Fruit fly (Drosophila melanogaster) whole organism, prepupa: ENCODE results near the gene Atg6.

Experiments used
- CG10631 ChIP-seq: fragments of 200-800 bp; sonication (Bioruptor generic); optimal IDR thresholded peaks from 2 replicates; lab custom pipeline; 2016; ENCODE audit warnings: missing biosample characterization, missing genetic modification characterization
- CG3919 ChIP-seq: fragments of 200-800 bp; sonication (Bioruptor generic); optimal IDR thresholded peaks from 3 replicates; lab custom pipeline; 2016; ENCODE audit warnings: missing biosample characterization, missing genetic modification characterization
- CG7368 ChIP-seq: fragments of 200-800 bp; sonication (Bioruptor generic); optimal IDR thresholded peaks from 3 replicates; lab custom pipeline; 2016; ENCODE audit warnings: missing biosample characterization, missing genetic modification characterization
- CG8119 ChIP-seq: fragments of 200-800 bp; sonication (Bioruptor generic); IDR thresholded peaks from 3 replicates; pipeline ENCODE4 v1.3.6; 2022; ENCODE audit warnings: missing biosample characterization, missing genetic modification characterization
- CG8632 ChIP-seq: fragments of 200-800 bp; sonication (Bioruptor generic); optimal IDR thresholded peaks from 3 replicates; lab custom pipeline; 2016; ENCODE audit warnings: missing biosample characterization, missing genetic modification characterization
- Ets96B ChIP-seq: fragments of 200-800 bp; optimal IDR thresholded peaks from 2 replicates; lab custom pipeline; 2019; ENCODE audit warnings: missing biosample characterization, mild to moderate bottlenecking, missing genetic modification characterization, moderate library complexity
- Hr38 ChIP-seq: sonication (Bioruptor generic); optimal IDR thresholded peaks from 2 replicates; lab custom pipeline; 2016; ENCODE audit warnings: missing biosample characterization, missing genetic modification characterization
- Hr39 ChIP-seq: fragments of 200-800 bp; sonication (Bioruptor generic); optimal IDR thresholded peaks from 2 replicates; lab custom pipeline; 2016; ENCODE audit warnings: missing biosample characterization, missing genetic modification characterization
- Lpt ChIP-seq: fragments of 200-800 bp; sonication (Bioruptor generic); optimal IDR thresholded peaks from 3 replicates; lab custom pipeline; 2016; ENCODE audit warnings: missing biosample characterization, missing genetic modification characterization
- net ChIP-seq: fragments of 200-800 bp; sonication (Bioruptor generic); optimal IDR thresholded peaks from 3 replicates; lab custom pipeline; 2016; ENCODE audit warnings: missing biosample characterization, missing genetic modification characterization

- TF ChIP-seq Hr39 (GFP tag; lab: Kevin White, UChicago) (peak; percentile 11), net (GFP tag; lab: Kevin White, UChicago) (no peak), CG10631 (no peak), CG7368 (GFP tag; lab: Kevin White, UChicago) (no peak), Lpt (GFP tag; lab: Kevin White, UChicago) (no peak), Ets96B (tag; lab: Kevin White, UChicago) (no peak), CG8632 (GFP tag; lab: Kevin White, UChicago) (no peak), Hr38 (no peak), CG3919 (GFP tag; lab: Kevin White, UChicago) (no peak), CG8119 (no peak)
These were observed 18.6 kb downstream of the Atg6 start, which contains the start of the genes KrT95D and Mettl3 for dm6 chr3R:24031825-24032523.
